Worm (Caenorhabditis elegans) whole organism, L4 larva: ENCODE data around the gene ppm-1.G.

Experiments used
- dmd-9 ChIP-seq: fragments of 200-800 bp; sonication (Bioruptor generic); IDR thresholded peaks from 2 replicates; pipeline ENCODE4 v1.3.6; 2022; ENCODE audit warnings: missing genetic modification reagents, missing genetic modification characterization, missing compliant biosample characterization
- fkh-10 ChIP-seq: fragments of 150-350 bp; optimal IDR thresholded peaks from 2 replicates; lab custom pipeline; 2014; ENCODE audit warnings: missing biosample characterization, missing genetic modification reagents, missing genetic modification characterization
- hif-1 ChIP-seq, 2 experiments: sonication (generic microtip); optimal IDR thresholded peaks; 2 replicates each; lab custom pipeline; 2016 to 2017; ENCODE audit warnings: missing compliant biosample characterization in 2 of 2, missing genetic modification characterization in 2 of 2, missing genetic modification reagents in 2 of 2, missing genotype in 2 of 2, mild to moderate bottlenecking in 1 of 2
- mxl-3 ChIP-seq: fragments of 200-800 bp; sonication (Bioruptor generic); optimal IDR thresholded peaks from 2 replicates; lab custom pipeline; 2018; ENCODE audit warnings: mild to moderate bottlenecking, missing genetic modification characterization, missing compliant biosample characterization
- nhr-11 ChIP-seq: fragments of 150-350 bp; optimal IDR thresholded peaks from 2 replicates; lab custom pipeline; 2014; ENCODE audit warnings: missing biosample characterization, missing genetic modification characterization
- nhr-237 ChIP-seq: sonication (generic microtip); optimal IDR thresholded peaks from 2 replicates; lab custom pipeline; 2017; ENCODE audit warnings: missing biosample characterization, missing genetic modification characterization
- nhr-76 ChIP-seq: fragments of 150-350 bp; optimal IDR thresholded peaks from 2 replicates; lab custom pipeline; 2014; ENCODE audit warnings: missing biosample characterization, missing genetic modification characterization
- pqm-1 ChIP-seq: sonication (generic microtip); optimal IDR thresholded peaks from 2 replicates; lab custom pipeline; 2017; ENCODE audit warnings: missing biosample characterization, missing genetic modification characterization
- unc-62 ChIP-seq, 3 experiments: fragments of 150-350 bp in 1 of 3; sonication (generic microtip); optimal IDR thresholded peaks in 2 of 3; peaks in 1 of 3; 1 replicate in 1 of 3; 2 replicates in 2 of 3; lab custom pipeline; 2014 to 2017; ENCODE audit warnings: missing biosample characterization in 3 of 3, missing genetic modification characterization in 3 of 3, missing genetic modification reagents in 3 of 3, missing genotype in 1 of 3

DNA sequence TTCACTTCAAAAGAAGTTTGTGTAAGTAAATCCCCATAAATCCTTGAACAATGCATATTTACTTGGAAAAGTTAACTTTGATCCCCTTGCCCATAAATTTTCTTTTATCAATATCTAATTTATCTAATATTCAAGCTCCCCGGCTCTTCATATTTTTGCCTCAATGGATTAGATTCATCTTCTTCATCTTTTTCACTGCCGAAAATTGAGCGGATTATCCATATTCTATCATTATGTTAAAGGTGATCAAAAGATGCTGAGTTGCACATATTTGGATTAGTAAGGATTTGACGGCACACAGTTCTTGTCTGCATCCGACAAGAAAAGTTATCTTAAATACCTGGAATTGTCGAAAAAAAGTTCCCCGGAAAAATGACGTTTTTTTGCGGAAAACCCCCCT, 7.1 kb downstream of the ppm-1.G start:
- TF ChIP-seq unc-62 (GFP tag; optimal IDR thresholded peaks at IDR 0.05 in 1 of 2; lab: Kevin White, UChicago) (no peak), unc-62 (tag; optimal IDR thresholded peaks at IDR 0.05; lab: Kevin White, UChicago) (no peak), dmd-9 (GFP tag; lab: Robert Waterston, UW) (no peak), fkh-10 (no peak), hif-1 (tag; optimal IDR thresholded peaks at IDR 0.05; lab: Kevin White, UChicago) (no peak), pqm-1 (tag; lab: Kevin White, UChicago) (no peak), mxl-3 (GFP tag; lab: Kevin White, UChicago) (no peak), nhr-11 (tag; lab: Kevin White, UChicago) (no peak), nhr-237 (tag; lab: Kevin White, UChicago) (no peak), nhr-76 (no peak)
